Worm (Caenorhabditis elegans): ENCODE data around the gene Y41C4A.9.

ce11 chrIII:11737527-11737926, 19.1 kb upstream of the Y41C4A.9 start, which contains the start of gene sup-1:
- TF ChIP-seq him-1 (tag; optimal IDR thresholded peaks at IDR 0.05): no peak
- TF ChIP-seq W03F9.2 (tag; optimal IDR thresholded peaks at IDR 0.05): no peak
- TF ChIP-seq dao-5 (tag; optimal IDR thresholded peaks at IDR 0.05): no peak
